Worm (Caenorhabditis elegans): ENCODE measurements around the gene F22E5.23.
"Not testable (repeated sequence)": the region's sequence is repeated elsewhere in the genome, so short reads cannot be mapped to it uniquely, and the experiment has no call there.

ce11 chrII:2639401-2640088, 1.5 kb upstream of the F22E5.23 start, which contains the start of gene F22E5.8:
- not testable (repeated sequence) for TF ChIP-seq snpc-4 (GFP tag; optimal IDR thresholded peaks at IDR 0.05); snpc-4 (tag; optimal IDR thresholded peaks at IDR 0.05); unc-62 (GFP tag; optimal IDR thresholded peaks at IDR 0.05); T26A5.8 (tag; optimal IDR thresholded peaks at IDR 0.05)

Data from whole organism, young adult.